Fruit fly (Drosophila melanogaster): ENCODE data around the gene Ost48.
A peak's percentile ranks its signal among the peaks of the same experiment; 100 is the strongest.

Gene Ost48

dm6 chrX:9134922-9135453, 23.3 kb downstream of the Ost48 start, which contains the start of gene fend (continued):
- TF ChIP-seq Atf-2 (GFP tag; optimal IDR thresholded peaks at IDR 0.05) (no peak), CG8359 (GFP tag; optimal IDR thresholded peaks at IDR 0.05; ENCODE audit: borderline replicate concordance) (no peak), tin (GFP tag; optimal IDR thresholded peaks at IDR 0.05) (no peak), tgo (GFP tag; IDR thresholded peaks at IDR 0.05) (no peak), psq (GFP tag; optimal IDR thresholded peaks at IDR 0.05) (no peak), Mrtf (GFP tag; IDR thresholded peaks at IDR 0.05) (no peak), Dip2 (GFP tag; IDR thresholded peaks at IDR 0.05) (no peak), CG7556 (GFP tag; optimal IDR thresholded peaks at IDR 0.05) (peak; percentile 62), slp2 (GFP tag; optimal IDR thresholded peaks at IDR 0.05) (no peak), yki (optimal IDR thresholded peaks at IDR 0.05) (no peak), CG3407 (GFP tag; optimal IDR thresholded peaks at IDR 0.05) (no peak), Bdp1 (GFP tag; optimal IDR thresholded peaks at IDR 0.05) (no peak), CG17385 (GFP tag; optimal IDR thresholded peaks at IDR 0.05) (peak; percentile 33), Mad (GFP tag; optimal IDR thresholded peaks at IDR 0.05) (no peak), Sox100B (GFP tag; optimal IDR thresholded peaks at IDR 0.05) (peak; percentile 49), ken (GFP tag; IDR thresholded peaks at IDR 0.05) (no peak), MESR4 (GFP tag; optimal IDR thresholded peaks at IDR 0.05) (no peak), Nf-YA (GFP tag; IDR thresholded peaks at IDR 0.05) (no peak), Chrac-16 (GFP tag; optimal IDR thresholded peaks at IDR 0.05) (peak; percentile 22), lov (optimal IDR thresholded peaks at IDR 0.05) (peak; percentile 51), lov (GFP tag; IDR thresholded peaks at IDR 0.05) (0 out of 3 replicates have a peak, but pooled peaks have one; percentile 5), CG17802 (tag; optimal IDR thresholded peaks at IDR 0.05) (no peak), Hmr (GFP tag; optimal IDR thresholded peaks at IDR 0.05) (peak; percentile 48), HHEX (GFP tag; optimal IDR thresholded peaks at IDR 0.05) (no peak), CG31224 (GFP tag; IDR thresholded peaks at IDR 0.05) (no peak), NK7.1 (GFP tag; optimal IDR thresholded peaks at IDR 0.05) (no peak), gt (GFP tag; IDR thresholded peaks at IDR 0.05) (no peak), usp (GFP tag; optimal IDR thresholded peaks at IDR 0.05) (no peak), emc (GFP tag; optimal IDR thresholded peaks at IDR 0.05) (no peak), corto (GFP tag; optimal IDR thresholded peaks at IDR 0.05) (no peak), her (GFP tag; optimal IDR thresholded peaks at IDR 0.05) (no peak), Hr3 (GFP tag; optimal IDR thresholded peaks at IDR 0.05) (peak; percentile 15), disco-r (GFP tag; optimal IDR thresholded peaks at IDR 0.05) (no peak), CG14860 (GFP tag; IDR thresholded peaks at IDR 0.05; ENCODE audit: partially characterized antibody) (no peak), rib (GFP tag; IDR thresholded peaks at IDR 0.05) (no peak), CG9609 (GFP tag; optimal IDR thresholded peaks at IDR 0.05) (no peak), CG14965 (GFP tag; optimal IDR thresholded peaks at IDR 0.05; ENCODE audit: borderline replicate concordance) (no peak), en (GFP tag; optimal IDR thresholded peaks at IDR 0.05) (no peak), CG4424 (GFP tag; optimal IDR thresholded peaks at IDR 0.05) (peak; percentile 33), CG1233 (GFP tag; optimal IDR thresholded peaks at IDR 0.05) (peak; percentile 21), inv (GFP tag; IDR thresholded peaks at IDR 0.05; ENCODE audit: partially characterized antibody) (no peak), Trl (optimal IDR thresholded peaks at IDR 0.05) (peak; percentile 5 to 43), Trl (GFP tag; optimal IDR thresholded peaks at IDR 0.05) (no peak), Hmx (GFP tag; optimal IDR thresholded peaks at IDR 0.05) (no peak), Atf6 (GFP tag; IDR thresholded peaks at IDR 0.05) (no peak), chm (GFP tag; IDR thresholded peaks at IDR 0.05) (peak; percentile 56; the same call in 1 of the 2 replicates), CG4282 (GFP tag; optimal IDR thresholded peaks at IDR 0.05) (no peak), CG10565 (GFP tag; optimal IDR thresholded peaks at IDR 0.05) (no peak), CG9437 (GFP tag; optimal IDR thresholded peaks at IDR 0.05) (no peak), NC2α (GFP tag; optimal IDR thresholded peaks at IDR 0.05) (no peak), unpg (GFP tag; optimal IDR thresholded peaks at IDR 0.05) (peak; percentile 10), Ada2b (GFP tag; IDR thresholded peaks at IDR 0.05) (no peak), CG3726 (GFP tag; IDR thresholded peaks at IDR 0.05) (no peak)
